Fruit fly (Drosophila melanogaster): ENCODE measurements around the gene CG14780.

The CG14780 gene

dm6 chrX:1476848-1477247 lies 4.5 kb downstream of the CG14780 start, which contains the start of the genes Rab27 and mei-38 (continued):
- TF ChIP-seq CG13775 (GFP tag; optimal IDR thresholded peaks at IDR 0.05) (no peak), CG2678 (tag; optimal IDR thresholded peaks at IDR 0.05) (no peak), CG11723 (GFP tag; optimal IDR thresholded peaks at IDR 0.05) (no peak), Dek (tag; optimal IDR thresholded peaks at IDR 0.05) (no peak), CG14014 (GFP tag; IDR thresholded peaks at IDR 0.05) (no peak), CG5953 (GFP tag; IDR thresholded peaks at IDR 0.05) (no peak), CG4730 (GFP tag; IDR thresholded peaks at IDR 0.05) (no peak), CG10654 (GFP tag; optimal IDR thresholded peaks at IDR 0.05) (no peak), Nf-YC (tag; optimal IDR thresholded peaks at IDR 0.05) (no peak), CG8944 (GFP tag; optimal IDR thresholded peaks at IDR 0.05) (no peak), bab2 (GFP tag; optimal IDR thresholded peaks at IDR 0.05) (peak; percentile 3), Ets65A (GFP tag) (peak; percentile 70), tna (GFP tag; IDR thresholded peaks at IDR 0.05; ENCODE audit: partially characterized antibody) (0 out of 2 replicates have a peak, but pooled peaks have one; percentile 36), gt (GFP tag; IDR thresholded peaks at IDR 0.05) (no peak), Sry-δ (GFP tag; optimal IDR thresholded peaks at IDR 0.05) (peak; percentile 76), NC2β (GFP tag; optimal IDR thresholded peaks at IDR 0.05) (no peak), Gug (GFP tag; IDR thresholded peaks at IDR 0.05) (no peak), CG7271 (tag; optimal IDR thresholded peaks at IDR 0.05) (no peak), zf30C (GFP tag; optimal IDR thresholded peaks at IDR 0.05) (peak; percentile 40), Asciz (GFP tag; optimal IDR thresholded peaks at IDR 0.05) (no peak), Neu2 (GFP tag; optimal IDR thresholded peaks at IDR 0.05; ENCODE audit: borderline replicate concordance) (no peak), Eip74EF (GFP tag; optimal IDR thresholded peaks at IDR 0.05) (no peak), dysf (GFP tag; IDR thresholded peaks at IDR 0.05) (no peak), sisA (GFP tag; IDR thresholded peaks at IDR 0.05) (no peak), CG32772 (GFP tag; IDR thresholded peaks at IDR 0.05) (peak; percentile 54), mam (GFP tag; optimal IDR thresholded peaks at IDR 0.05) (peak; percentile 17), cad (GFP tag; optimal IDR thresholded peaks at IDR 0.05) (no peak), bcd (GFP tag; optimal IDR thresholded peaks at IDR 0.05) (no peak), zen (tag; optimal IDR thresholded peaks at IDR 0.05) (peak; percentile 53), wek (GFP tag; optimal IDR thresholded peaks at IDR 0.05) (no peak), Hr39 (optimal IDR thresholded peaks at IDR 0.05) (no peak), amos (GFP tag; IDR thresholded peaks at IDR 0.05; ENCODE audit: partially characterized antibody) (peak; percentile 82), nerfin-2 (GFP tag; IDR thresholded peaks at IDR 0.05; ENCODE audit: partially characterized antibody) (0 out of 2 replicates have a peak, but pooled peaks have one; percentile 29), CG34376 (GFP tag; optimal IDR thresholded peaks at IDR 0.05) (no peak), ftz-f1 (GFP tag; optimal IDR thresholded peaks at IDR 0.05) (no peak), vfl (GFP tag; optimal IDR thresholded peaks at IDR 0.05) (peak; percentile 20), D (optimal IDR thresholded peaks at IDR 0.05) (no peak), D (GFP tag; optimal IDR thresholded peaks at IDR 0.05) (no peak), Doc3 (GFP tag; IDR thresholded peaks at IDR 0.05; ENCODE audit: partially characterized antibody) (0 out of 3 replicates have a peak, but pooled peaks have one; percentile 35), Hmr (GFP tag; optimal IDR thresholded peaks at IDR 0.05) (no peak), CG9876 (GFP tag; optimal IDR thresholded peaks at IDR 0.05) (no peak), CG4617 (GFP tag; optimal IDR thresholded peaks at IDR 0.05; ENCODE audit: borderline replicate concordance) (no peak), CG1832 (GFP tag; optimal IDR thresholded peaks at IDR 0.05) (no peak), Oaz (GFP tag; IDR thresholded peaks at IDR 0.05) (no peak), Elba2 (GFP tag; optimal IDR thresholded peaks at IDR 0.05) (no peak), CG7928 (GFP tag; optimal IDR thresholded peaks at IDR 0.05) (no peak), E2f1 (GFP tag; IDR thresholded peaks at IDR 0.05) (peak; percentile 27; the same call in 1 of the 2 replicates), klu (GFP tag; IDR thresholded peaks at IDR 0.05) (no peak), hkb (optimal IDR thresholded peaks at IDR 0.05) (no peak), hkb (GFP tag; IDR thresholded peaks at IDR 0.05) (no peak), Chrac-16 (GFP tag; optimal IDR thresholded peaks at IDR 0.05) (no peak), Dll (GFP tag; IDR thresholded peaks at IDR 0.05; ENCODE audit: partially characterized antibody) (peak; percentile 71; the same call in 3 of the 4 replicates)

All from whole organism, embryonic.